Worm (Caenorhabditis elegans) whole organism, young adult: ENCODE measurements around the gene T13A10.1.

ENCODE experiments used
- B0019.2 ChIP-seq: fragments of 200-800 bp; sonication (Bioruptor generic); conservative IDR thresholded peaks from 2 replicates; pipeline ENCODE4 v1.3.6; 2022; ENCODE audit warnings: missing genetic modification reagents, missing genetic modification characterization, missing compliant biosample characterization
- B0336.3 ChIP-seq: fragments of 200-800 bp; sonication (Bioruptor generic); IDR thresholded peaks from 2 replicates; pipeline ENCODE4 v1.3.6; 2022; ENCODE audit warnings: missing genetic modification characterization, missing compliant biosample characterization
- C17E4.6 ChIP-seq: fragments of 200-800 bp; sonication (Bioruptor generic); IDR thresholded peaks from 2 replicates; pipeline ENCODE4 v1.3.6; 2022; ENCODE audit warnings: missing genetic modification reagents, missing genetic modification characterization, missing compliant biosample characterization
- F10E7.11 ChIP-seq: sonication (generic microtip); optimal IDR thresholded peaks from 2 replicates; lab custom pipeline; 2017; ENCODE audit warnings: mild to moderate bottlenecking, missing genetic modification characterization, moderate library complexity, missing compliant biosample characterization
- F39B2.1 ChIP-seq: fragments of 200-800 bp; sonication (Bioruptor generic); IDR thresholded peaks from 2 replicates; pipeline ENCODE4 v1.3.6; 2022; ENCODE audit warnings: missing genetic modification reagents, missing genetic modification characterization, missing compliant biosample characterization
- F57A8.1 ChIP-seq: fragments of 200-800 bp; sonication (Bioruptor generic); optimal IDR thresholded peaks from 2 replicates; lab custom pipeline; 2018; ENCODE audit warnings: mild to moderate bottlenecking, missing genetic modification characterization, moderate library complexity, missing compliant biosample characterization
- T07F8.4 ChIP-seq: sonication (generic microtip); optimal IDR thresholded peaks from 2 replicates; lab custom pipeline; 2016; ENCODE audit warnings: mild to moderate bottlenecking, missing genetic modification characterization, moderate library complexity, missing compliant biosample characterization
- T26A5.8 ChIP-seq: sonication (generic microtip); optimal IDR thresholded peaks from 2 replicates; lab custom pipeline; 2016; ENCODE audit warnings: missing genetic modification characterization, missing compliant biosample characterization
- Y56A3A.18 ChIP-seq: fragments of 200-800 bp; sonication (Bioruptor generic); IDR thresholded peaks from 2 replicates; pipeline ENCODE4 v1.3.6; 2022; ENCODE audit warnings: missing genetic modification reagents, missing genetic modification characterization, missing compliant biosample characterization
- Y79H2A.3 ChIP-seq: fragments of 200-800 bp; sonication (Bioruptor generic); conservative IDR thresholded peaks from 2 replicates; pipeline ENCODE4 v1.3.6; 2022; ENCODE audit warnings: missing genetic modification reagents, missing genetic modification characterization, missing compliant biosample characterization
- ZK185.1 ChIP-seq: sonication (generic microtip); optimal IDR thresholded peaks from 2 replicates; lab custom pipeline; 2016; ENCODE audit warnings: mild to moderate bottlenecking, missing genetic modification characterization, missing compliant biosample characterization; ENCODE audit not compliant: poor library complexity, severe bottlenecking
- akir-1 ChIP-seq: fragments of 200-800 bp; sonication (Bioruptor generic); optimal IDR thresholded peaks from 2 replicates; lab custom pipeline; 2018; ENCODE audit warnings: mild to moderate bottlenecking, missing genetic modification characterization, moderate library complexity, missing compliant biosample characterization
- attf-3 ChIP-seq: fragments of 200-800 bp; sonication (Bioruptor generic); conservative IDR thresholded peaks from 2 replicates; pipeline ENCODE4 v1.3.6; 2022; ENCODE audit warnings: missing genetic modification reagents, missing genetic modification characterization, missing compliant biosample characterization
- attf-6 ChIP-seq: fragments of 200-800 bp; sonication (Bioruptor generic); IDR thresholded peaks from 2 replicates; pipeline ENCODE4 v1.3.6; 2022; ENCODE audit warnings: missing genetic modification reagents, missing genetic modification characterization, missing compliant biosample characterization
- ccch-3 ChIP-seq: fragments of 200-800 bp; sonication (Bioruptor generic); optimal IDR thresholded peaks from 2 replicates; lab custom pipeline; 2018; ENCODE audit warnings: mild to moderate bottlenecking, missing genetic modification characterization, missing compliant biosample characterization
- ceh-40 ChIP-seq: fragments of 200-800 bp; sonication (Bioruptor generic); IDR thresholded peaks from 2 replicates; pipeline ENCODE4 v1.3.6; 2022; ENCODE audit warnings: missing genetic modification characterization, missing compliant biosample characterization
- ceh-58 ChIP-seq: fragments of 200-800 bp; sonication (Bioruptor generic); IDR thresholded peaks from 2 replicates; pipeline ENCODE4 v1.3.6; 2022; ENCODE audit warnings: missing genetic modification characterization, missing compliant biosample characterization
- ceh-79 ChIP-seq: sonication (generic microtip); optimal IDR thresholded peaks from 2 replicates; lab custom pipeline; 2017; ENCODE audit warnings: mild to moderate bottlenecking, missing genetic modification characterization, missing compliant biosample characterization
- dox-1 ChIP-seq: fragments of 200-800 bp; sonication (Bioruptor generic); IDR thresholded peaks from 2 replicates; pipeline ENCODE4 v1.3.6; 2022; ENCODE audit warnings: missing genetic modification reagents, missing genetic modification characterization, missing compliant biosample characterization
- egl-18 ChIP-seq: fragments of 200-800 bp; sonication (Bioruptor generic); IDR thresholded peaks from 2 replicates; pipeline ENCODE4 v1.3.6; 2022; ENCODE audit warnings: missing genetic modification reagents, missing genetic modification characterization, missing compliant biosample characterization
- egrh-3 ChIP-seq: fragments of 200-800 bp; sonication (Bioruptor generic); IDR thresholded peaks from 2 replicates; pipeline ENCODE4 v1.3.6; 2022; ENCODE audit warnings: missing genetic modification reagents, missing genetic modification characterization, missing compliant biosample characterization
- ets-4 ChIP-seq: fragments of 200-800 bp; sonication (Bioruptor generic); optimal IDR thresholded peaks from 2 replicates; lab custom pipeline; 2018; ENCODE audit warnings: mild to moderate bottlenecking, missing genetic modification characterization, missing compliant biosample characterization
- fkh-3 ChIP-seq: sonication (generic microtip); optimal IDR thresholded peaks from 2 replicates; lab custom pipeline; 2016; ENCODE audit warnings: mild to moderate bottlenecking, missing genetic modification characterization, missing compliant biosample characterization
- him-1 ChIP-seq: sonication (generic microtip); optimal IDR thresholded peaks from 2 replicates; lab custom pipeline; 2016; ENCODE audit warnings: missing genotype, missing genetic modification reagents, missing genetic modification characterization, missing compliant biosample characterization
- hmg-1.2 ChIP-seq: fragments of 200-800 bp; sonication (Bioruptor generic); IDR thresholded peaks from 2 replicates; pipeline ENCODE4 v1.3.6; 2022; ENCODE audit warnings: missing genetic modification reagents, missing genetic modification characterization, missing compliant biosample characterization
- hrde-1 ChIP-seq: sonication (generic microtip); optimal IDR thresholded peaks from 2 replicates; lab custom pipeline; 2016; ENCODE audit warnings: missing genetic modification characterization, mild to moderate bottlenecking, missing compliant biosample characterization, moderate library complexity, missing genotype, missing genetic modification reagents, borderline replicate concordance
- let-607 ChIP-seq, 2 experiments: fragments of 200-800 bp in 1 of 2; sonication (Bioruptor generic) in 1 of 2; sonication (generic microtip) in 1 of 2; optimal IDR thresholded peaks; 2 replicates each; lab custom pipeline; 2016 to 2018; ENCODE audit warnings: mild to moderate bottlenecking in 2 of 2, missing compliant biosample characterization in 2 of 2, missing genetic modification characterization in 2 of 2, moderate library complexity in 2 of 2, missing genotype in 1 of 2
- madf-6 ChIP-seq: fragments of 200-800 bp; sonication (Bioruptor generic); IDR thresholded peaks from 2 replicates; pipeline ENCODE4 v1.3.6; 2022; ENCODE audit warnings: missing genetic modification reagents, missing genetic modification characterization, missing compliant biosample characterization
- mcd-1 ChIP-seq: fragments of 200-800 bp; sonication (Bioruptor generic); IDR thresholded peaks from 2 replicates; pipeline ENCODE4 v1.3.6; 2022; ENCODE audit warnings: missing genetic modification reagents, missing genetic modification characterization, missing compliant biosample characterization
- nfya-1 ChIP-seq: sonication (generic microtip); optimal IDR thresholded peaks from 2 replicates; lab custom pipeline; 2017; ENCODE audit warnings: antibody characterized with exemption, missing compliant biosample characterization, missing genetic modification characterization, borderline replicate concordance; ENCODE audit not compliant: insufficient read depth
- nfyb-1 ChIP-seq: fragments of 200-800 bp; sonication (Bioruptor generic); IDR thresholded peaks from 2 replicates; pipeline ENCODE4 v1.3.6; 2022; ENCODE audit warnings: missing genetic modification reagents, missing genetic modification characterization, missing compliant biosample characterization
- nhr-27 ChIP-seq: fragments of 200-800 bp; sonication (Bioruptor generic); optimal IDR thresholded peaks from 2 replicates; lab custom pipeline; 2018; ENCODE audit warnings: mild to moderate bottlenecking, missing genetic modification characterization, moderate library complexity, missing compliant biosample characterization
- nhr-90 ChIP-seq: sonication (generic microtip); optimal IDR thresholded peaks from 2 replicates; lab custom pipeline; 2016; ENCODE audit warnings: missing genotype, mild to moderate bottlenecking, missing genetic modification characterization, missing compliant biosample characterization
- sea-2 ChIP-seq: fragments of 200-800 bp; sonication (Bioruptor generic); IDR thresholded peaks from 2 replicates; pipeline ENCODE4 v1.3.6; 2022; ENCODE audit warnings: missing genetic modification characterization, missing compliant biosample characterization
- snpc-3.4 ChIP-seq: sonication (generic microtip); optimal IDR thresholded peaks from 2 replicates; lab custom pipeline; 2017; ENCODE audit warnings: missing genetic modification characterization, mild to moderate bottlenecking, missing compliant biosample characterization, antibody characterized with exemption, moderate library complexity, missing genotype, missing genetic modification reagents
- snpc-4 ChIP-seq, 5 experiments: fragments of 150-350 bp in 1 of 5; sonication (generic microtip) in 4 of 5; optimal IDR thresholded peaks; 2 replicates each; lab custom pipeline; 2014 to 2018; ENCODE audit warnings: missing genetic modification characterization in 5 of 5, missing biosample characterization in 3 of 5, antibody characterized with exemption in 2 of 5, mild to moderate bottlenecking in 2 of 5, missing compliant biosample characterization in 2 of 5, missing genotype in 2 of 5, moderate library complexity in 2 of 5, missing genetic modification reagents in 1 of 5
- tbp1 ChIP-seq: fragments of 200-800 bp; sonication (Bioruptor generic); optimal IDR thresholded peaks from 2 replicates; lab custom pipeline; 2018; ENCODE audit warnings: mild to moderate bottlenecking, missing genetic modification characterization, missing compliant biosample characterization
- ztf-22 ChIP-seq: fragments of 200-800 bp; sonication (Bioruptor generic); optimal IDR thresholded peaks from 2 replicates; lab custom pipeline; 2018; ENCODE audit warnings: mild to moderate bottlenecking, missing genetic modification characterization, moderate library complexity, missing compliant biosample characterization
- ztf-3 ChIP-seq: fragments of 200-800 bp; sonication (Bioruptor generic); optimal IDR thresholded peaks from 2 replicates; lab custom pipeline; 2018; ENCODE audit warnings: mild to moderate bottlenecking, missing genetic modification characterization, missing compliant biosample characterization

Gene T13A10.1

ce11 chrIV:6263244-6263643, 12.6 kb upstream of the T13A10.1 start, which contains the start of gene srv-28:
srv-28 (minus strand) TSS chrIV:6263344.
- TF ChIP-seq snpc-3.4 (tag; lab: Kevin White, UChicago) (no peak), hmg-1.2 (GFP tag; lab: Robert Waterston, UW) (no peak), akir-1 (no peak), ceh-79 (tag; lab: Kevin White, UChicago) (no peak), nhr-90 (tag; lab: Kevin White, UChicago) (no peak), B0019.2 (GFP tag; lab: Robert Waterston, UW) (no peak), ccch-3 (GFP tag; lab: Kevin White, UChicago) (no peak), dox-1 (GFP tag; lab: Robert Waterston, UW) (no peak), egl-18 (GFP tag; lab: Robert Waterston, UW) (no peak), ceh-58 (GFP tag; lab: Robert Waterston, UW) (no peak), Y56A3A.18 (GFP tag; lab: Robert Waterston, UW) (no peak), F57A8.1 (GFP tag; lab: Kevin White, UChicago) (no peak), tbp1 (GFP tag; lab: Kevin White, UChicago) (no peak), ztf-22 (no peak), ceh-40 (GFP tag; lab: Robert Waterston, UW) (no peak), madf-6 (GFP tag; lab: Robert Waterston, UW) (no peak)
- TF ChIP-seq, all 124 proteins: peak for 0

ce11 chrIV:6266499-6266898, 9.4 kb upstream of the T13A10.1 start, which contains the start of gene srv-29:
srv-29 (minus strand) TSS chrIV:6266599.
- TF ChIP-seq nhr-27 (tag; lab: Kevin White, UChicago) (no peak), ztf-3 (no peak), sea-2 (no peak), mcd-1 (GFP tag; lab: Robert Waterston, UW) (no peak), egrh-3 (GFP tag; lab: Robert Waterston, UW) (no peak), attf-3 (GFP tag; lab: Robert Waterston, UW) (no peak), ets-4 (GFP tag; lab: Kevin White, UChicago) (no peak), Y79H2A.3 (no peak), hrde-1 (tag; lab: Kevin White, UChicago) (no peak), T26A5.8 (tag; lab: Kevin White, UChicago) (no peak), nfyb-1 (no peak), him-1 (tag; lab: Kevin White, UChicago) (no peak), ZK185.1 (tag; lab: Kevin White, UChicago) (no peak), F57A8.1 (GFP tag; lab: Kevin White, UChicago) (no peak), attf-6 (GFP tag; lab: Robert Waterston, UW) (no peak), T07F8.4 (tag; lab: Kevin White, UChicago) (no peak), C17E4.6 (GFP tag; lab: Robert Waterston, UW) (no peak), let-607 (tag; optimal IDR thresholded peaks at IDR 0.05; lab: Kevin White, UChicago) (no peak), F39B2.1 (GFP tag; lab: Robert Waterston, UW) (no peak)

ce11 chrIV:6269346-6269745, 6.5 kb upstream of the T13A10.1 start, which contains the start of gene srv-30:
srv-30 (minus strand) TSS chrIV:6269446.
- no peak for TF ChIP-seq F10E7.11
- TF ChIP-seq fkh-3: no peak
- TF ChIP-seq B0336.3: no peak
- no peak for TF ChIP-seq snpc-4 (GFP tag; optimal IDR thresholded peaks at IDR 0.05; lab: Kevin White, UChicago)
- TF ChIP-seq snpc-4 (tag; optimal IDR thresholded peaks at IDR 0.05; lab: Kevin White, UChicago): no peak
- TF ChIP-seq ceh-58 (GFP tag; lab: Robert Waterston, UW): no peak
- TF ChIP-seq egl-18 (GFP tag; lab: Robert Waterston, UW): no peak
- TF ChIP-seq Y56A3A.18 (GFP tag; lab: Robert Waterston, UW): no peak
- no peak for TF ChIP-seq nfya-1
- TF ChIP-seq F39B2.1 (GFP tag; lab: Robert Waterston, UW): no peak
